Worm (Caenorhabditis elegans) whole organism, mixed stage, embryonic: ENCODE measurements around the gene srm-2.
"Not testable (repeated sequence)": the region's sequence is repeated elsewhere in the genome, so short reads cannot be mapped to it uniquely, and the experiment has no call there.

Source experiments
- blmp-1 ChIP-seq: fragments of 150-350 bp; optimal IDR thresholded peaks from 2 replicates; lab custom pipeline; 2014; ENCODE audit warnings: missing biosample characterization, missing genetic modification characterization
- ceh-39 ChIP-seq: fragments of 150-350 bp; optimal IDR thresholded peaks from 2 replicates; lab custom pipeline; 2014; ENCODE audit warnings: missing biosample characterization, missing genetic modification characterization
- ceh-83 ChIP-seq: fragments of 200-800 bp; sonication (Bioruptor generic); optimal IDR thresholded peaks from 2 replicates; lab custom pipeline; 2018; ENCODE audit warnings: mild to moderate bottlenecking, missing genetic modification characterization, missing compliant biosample characterization
- cnd-1 ChIP-seq: fragments of 200-800 bp; sonication (Bioruptor generic); optimal IDR thresholded peaks from 2 replicates; lab custom pipeline; 2018; ENCODE audit warnings: mild to moderate bottlenecking, missing genetic modification characterization, missing compliant biosample characterization
- drap-1 ChIP-seq: fragments of 200-800 bp; sonication (Bioruptor generic); optimal IDR thresholded peaks from 3 replicates; lab custom pipeline; 2018; ENCODE audit warnings: mild to moderate bottlenecking, missing genetic modification characterization, missing compliant biosample characterization
- elt-1 ChIP-seq: sonication (generic microtip); optimal IDR thresholded peaks from 2 replicates; lab custom pipeline; 2017; ENCODE audit warnings: missing genetic modification characterization, mild to moderate bottlenecking, missing compliant biosample characterization, antibody characterized with exemption, moderate library complexity, borderline replicate concordance; ENCODE audit not compliant: insufficient read depth
- elt-3 ChIP-seq: fragments of 150-350 bp; optimal IDR thresholded peaks from 2 replicates; lab custom pipeline; 2014; ENCODE audit warnings: missing biosample characterization, missing genetic modification characterization
- flh-1 ChIP-seq: fragments of 200-800 bp; sonication (Bioruptor generic); optimal IDR thresholded peaks from 2 replicates; lab custom pipeline; 2018; ENCODE audit warnings: mild to moderate bottlenecking, missing genetic modification characterization, moderate library complexity, missing compliant biosample characterization
- ham-2 ChIP-seq: fragments of 200-800 bp; sonication (Bioruptor generic); optimal IDR thresholded peaks from 2 replicates; lab custom pipeline; 2018; ENCODE audit warnings: mild to moderate bottlenecking, missing genetic modification characterization, missing compliant biosample characterization
- hlh-1 ChIP-seq: fragments of 150-350 bp; optimal IDR thresholded peaks from 2 replicates; lab custom pipeline; 2014; ENCODE audit warnings: missing biosample characterization, missing genetic modification reagents, missing genetic modification characterization
- lin-13 ChIP-seq: fragments of 150-350 bp; optimal IDR thresholded peaks from 2 replicates; lab custom pipeline; 2014; ENCODE audit warnings: missing biosample characterization, missing genetic modification characterization
- lin-32 ChIP-seq: fragments of 200-800 bp; sonication (Bioruptor generic); optimal IDR thresholded peaks from 2 replicates; lab custom pipeline; 2018; ENCODE audit warnings: mild to moderate bottlenecking, missing genetic modification characterization, missing compliant biosample characterization
- lsy-2 ChIP-seq: fragments of 150-350 bp; optimal IDR thresholded peaks from 2 replicates; lab custom pipeline; 2014; ENCODE audit warnings: missing biosample characterization, missing genetic modification characterization
- mab-5 ChIP-seq: fragments of 150-350 bp; optimal IDR thresholded peaks from 2 replicates; lab custom pipeline; 2014; ENCODE audit warnings: missing biosample characterization, missing genetic modification characterization
- mep-1 ChIP-seq: fragments of 150-350 bp; optimal IDR thresholded peaks from 2 replicates; lab custom pipeline; 2017; ENCODE audit warnings: missing biosample characterization, missing genetic modification reagents, missing genetic modification characterization, inconsistent platforms
- nhr-2 ChIP-seq: fragments of 150-350 bp; optimal IDR thresholded peaks from 2 replicates; lab custom pipeline; 2014; ENCODE audit warnings: missing biosample characterization, missing genetic modification characterization
- sem-2 ChIP-seq: fragments of 200-800 bp; sonication (Bioruptor generic); optimal IDR thresholded peaks from 2 replicates; lab custom pipeline; 2018; ENCODE audit warnings: mild to moderate bottlenecking, missing genetic modification characterization, missing compliant biosample characterization
- snpc-4 ChIP-seq: fragments of 150-350 bp; optimal IDR thresholded peaks from 2 replicates; lab custom pipeline; 2014; ENCODE audit warnings: missing biosample characterization, missing genetic modification characterization
- sptf-1 ChIP-seq: sonication (generic microtip); optimal IDR thresholded peaks from 2 replicates; lab custom pipeline; 2017; ENCODE audit warnings: mild to moderate bottlenecking, missing genetic modification characterization, moderate library complexity, missing compliant biosample characterization
- tbx-8 ChIP-seq: fragments of 200-800 bp; sonication (Bioruptor generic); optimal IDR thresholded peaks from 2 replicates; lab custom pipeline; 2018; ENCODE audit warnings: mild to moderate bottlenecking, missing genetic modification characterization, moderate library complexity, missing compliant biosample characterization
- unc-120 ChIP-seq: sonication (generic microtip); optimal IDR thresholded peaks from 2 replicates; lab custom pipeline; 2017; ENCODE audit warnings: missing genetic modification characterization, missing compliant biosample characterization; ENCODE audit not compliant: poor library complexity, severe bottlenecking
- unc-39 ChIP-seq: fragments of 150-350 bp; optimal IDR thresholded peaks from 2 replicates; lab custom pipeline; 2014; ENCODE audit warnings: missing biosample characterization, missing genetic modification characterization
- unc-62 ChIP-seq: fragments of 150-350 bp; optimal IDR thresholded peaks from 2 replicates; lab custom pipeline; 2014; ENCODE audit warnings: missing biosample characterization, missing genetic modification reagents, missing genetic modification characterization
- zip-8 ChIP-seq: fragments of 150-350 bp; optimal IDR thresholded peaks from 2 replicates; lab custom pipeline; 2014; ENCODE audit warnings: missing biosample characterization, missing genetic modification characterization
- ztf-11 ChIP-seq: fragments of 150-350 bp; optimal IDR thresholded peaks from 2 replicates; lab custom pipeline; 2014; ENCODE audit warnings: missing biosample characterization, missing genetic modification characterization

Gene srm-2

DNA sequence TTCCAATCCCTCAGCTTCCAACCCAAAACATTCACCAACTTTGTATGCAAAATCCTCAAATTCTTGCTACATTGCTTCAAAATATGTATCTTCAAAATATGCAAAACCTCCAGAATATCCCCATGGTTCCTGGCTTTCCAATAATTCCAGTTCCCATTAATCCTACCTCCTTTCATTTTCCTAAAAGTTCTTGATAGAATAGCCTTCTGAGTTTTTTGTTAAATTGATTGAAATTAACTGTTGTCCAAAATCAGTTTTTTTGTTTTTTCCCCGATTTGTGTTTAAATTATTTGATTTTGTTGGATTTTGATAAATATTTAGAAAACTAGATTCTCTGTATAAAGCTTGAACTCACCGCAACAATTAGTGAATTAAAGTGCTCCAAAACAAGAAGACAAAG, 3.3 kb upstream of the srm-2 start:
- TF ChIP-seq ceh-83 (GFP tag; lab: Kevin White, UChicago), result no peak
- no peak for TF ChIP-seq mep-1 (tag; lab: Kevin White, UChicago)
- TF ChIP-seq lin-32, result no peak
- TF ChIP-seq unc-39, result no peak

DNA sequence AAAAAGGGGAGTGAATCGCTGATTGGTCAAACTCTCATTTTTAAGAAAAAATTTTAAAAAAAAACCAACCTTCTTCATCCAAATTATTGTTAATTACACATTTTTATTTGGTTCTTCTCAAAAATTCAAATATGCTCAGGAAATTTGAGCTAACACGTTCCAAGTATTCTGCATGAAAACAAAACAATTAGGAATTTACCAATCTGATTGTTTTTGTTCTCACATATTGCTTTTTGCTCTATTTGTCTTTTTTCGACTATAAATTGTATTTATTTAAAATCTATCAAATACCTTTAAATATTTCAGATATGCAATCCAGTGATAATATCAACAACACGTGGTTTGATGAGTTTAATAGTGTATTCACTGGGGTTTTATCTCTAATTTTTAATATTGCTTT, 3.8 kb downstream of the srm-2 start, which contains the start of gene srm-1:
srm-1 (plus strand) TSS at position 301 of the 400 bp plus-strand sequence.
- TF ChIP-seq hlh-1 (tag; lab: Kevin White, UChicago) (no peak), cnd-1 (tag; lab: Kevin White, UChicago) (no peak), mab-5 (no peak), elt-3 (tag; lab: Kevin White, UChicago) (no peak), mep-1 (tag; lab: Kevin White, UChicago) (no peak), unc-62 (GFP tag; lab: Kevin White, UChicago) (no peak), drap-1 (GFP tag; lab: Kevin White, UChicago) (no peak)

DNA sequence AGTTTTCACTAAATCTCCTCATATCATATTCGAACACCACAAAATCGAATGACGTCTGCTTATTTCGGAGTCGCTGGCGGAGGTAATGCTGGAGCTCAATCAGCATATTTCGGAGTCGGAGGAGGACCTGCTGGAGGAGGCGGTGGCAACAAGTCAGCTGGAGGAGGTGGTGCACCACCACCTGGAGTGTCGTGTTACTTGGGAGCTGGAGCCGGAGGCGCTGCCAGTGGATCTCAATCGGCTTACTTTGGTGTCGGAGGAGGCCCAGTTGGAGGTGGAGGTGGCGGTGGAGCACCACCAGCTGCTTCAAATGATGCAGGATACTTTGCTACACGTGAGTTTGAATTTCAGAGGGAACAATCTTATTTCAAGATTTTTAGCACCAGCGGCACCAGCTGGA, 8.0 kb downstream of the srm-2 start, which contains the start of gene ssq-4:
ssq-4 (plus strand) TSS at position 19 of the 400 bp plus-strand sequence.
- not testable (repeated sequence) for TF ChIP-seq elt-1 (tag; lab: Kevin White, UChicago); hlh-1 (tag; lab: Kevin White, UChicago); tbx-8 (GFP tag; lab: Kevin White, UChicago)

DNA sequence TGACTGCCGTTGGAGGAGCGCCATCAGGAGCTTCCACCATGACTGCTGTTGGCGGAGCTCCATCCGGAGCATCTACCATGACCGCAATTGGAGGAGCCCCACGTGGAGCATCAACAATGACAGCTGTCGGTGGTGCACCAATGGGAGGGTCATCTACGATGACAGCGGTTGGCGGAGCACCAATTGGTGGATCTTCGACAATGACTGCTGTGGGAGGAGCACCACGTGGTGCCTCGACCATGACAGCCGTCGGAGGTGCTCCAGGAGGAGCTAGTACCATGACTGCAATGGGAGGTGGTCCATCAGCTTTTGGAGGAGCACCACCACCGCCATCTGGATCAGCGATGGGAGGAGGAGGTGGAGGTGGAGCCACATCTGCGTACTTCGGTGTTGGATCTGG, 8.6 kb downstream of the srm-2 start, which contains the start of gene T28H11.7:
T28H11.7 (minus strand) TSS at position 101 of the 400 bp plus-strand sequence.
- not testable (repeated sequence) for TF ChIP-seq hlh-1 (tag; lab: Kevin White, UChicago); nhr-2 (tag; lab: Kevin White, UChicago); snpc-4

DNA sequence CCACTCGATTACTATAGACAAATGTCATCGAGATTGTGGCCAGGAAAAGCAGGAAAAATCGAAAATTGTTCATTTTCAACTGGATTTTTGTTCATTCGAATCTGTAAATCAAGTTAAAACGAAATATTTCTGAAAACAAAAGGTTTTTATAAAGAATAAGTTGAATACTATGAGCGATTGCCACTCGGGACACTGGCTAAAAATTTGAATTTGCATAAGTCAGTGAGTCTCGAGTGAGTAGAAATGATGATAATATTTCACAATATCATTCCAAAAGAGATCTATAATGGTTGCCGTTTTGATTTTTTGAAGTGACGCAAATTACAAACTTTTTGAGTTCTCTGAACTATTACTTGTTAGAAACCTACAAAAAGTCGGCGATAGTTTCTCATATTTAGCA, 12.1 kb downstream of the srm-2 start, which contains the start of gene T28H11.8:
T28H11.8 (minus strand) TSS at position 101 of the 400 bp plus-strand sequence.
- TF ChIP-seq hlh-1 (tag; lab: Kevin White, UChicago), result no peak
- no peak for TF ChIP-seq drap-1 (GFP tag; lab: Kevin White, UChicago)
- TF ChIP-seq mab-5, result no peak
- TF ChIP-seq blmp-1 (tag; lab: Kevin White, UChicago), result no peak
- TF ChIP-seq unc-120, result no peak
- no peak for TF ChIP-seq tbx-8 (GFP tag; lab: Kevin White, UChicago)
- TF ChIP-seq unc-62 (GFP tag; lab: Kevin White, UChicago), result no peak
- no peak for TF ChIP-seq zip-8 (tag; lab: Kevin White, UChicago)
- TF ChIP-seq sptf-1, result no peak
- no peak for TF ChIP-seq unc-39

DNA sequence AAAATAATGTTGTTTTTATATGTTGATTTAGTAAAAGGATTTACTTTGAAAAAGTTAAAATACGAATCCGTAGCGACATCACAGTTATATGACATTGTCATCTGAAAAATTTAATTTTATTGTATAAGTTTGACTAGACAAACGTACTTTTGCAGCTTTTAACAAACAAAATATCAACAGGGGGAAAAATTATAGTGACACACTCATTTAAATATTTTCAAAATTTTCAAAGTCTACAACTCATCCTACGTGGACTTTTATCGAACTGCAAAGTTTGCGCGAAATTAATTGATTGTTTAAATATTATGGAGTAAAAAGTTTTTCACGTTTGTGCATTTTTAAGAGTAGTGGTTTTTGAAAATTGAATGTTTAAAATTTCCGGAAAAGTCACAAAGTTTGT, 17.2 kb downstream of the srm-2 start, which contains the start of gene C09B9.85:
C09B9.85 (minus strand) TSS at position 101 of the 400 bp plus-strand sequence.
- no peak for TF ChIP-seq blmp-1 (tag; lab: Kevin White, UChicago)
- TF ChIP-seq mab-5, result no peak
- no peak for TF ChIP-seq ztf-11
- TF ChIP-seq sem-2 (GFP tag; lab: Kevin White, UChicago), result no peak
- no peak for TF ChIP-seq lin-13 (tag; lab: Kevin White, UChicago)
- TF ChIP-seq unc-39, result no peak
- no peak for TF ChIP-seq ham-2 (GFP tag; lab: Kevin White, UChicago)
- no peak for TF ChIP-seq tbx-8 (GFP tag; lab: Kevin White, UChicago)
- no peak for TF ChIP-seq flh-1 (GFP tag; lab: Kevin White, UChicago)
- TF ChIP-seq elt-3 (tag; lab: Kevin White, UChicago), result no peak
- TF ChIP-seq hlh-1 (tag; lab: Kevin White, UChicago), result no peak
- TF ChIP-seq zip-8 (tag; lab: Kevin White, UChicago), result no peak
- TF ChIP-seq elt-1 (tag; lab: Kevin White, UChicago), result no peak
- no peak for TF ChIP-seq snpc-4
- TF ChIP-seq lsy-2 (tag; lab: Kevin White, UChicago), result no peak

DNA sequence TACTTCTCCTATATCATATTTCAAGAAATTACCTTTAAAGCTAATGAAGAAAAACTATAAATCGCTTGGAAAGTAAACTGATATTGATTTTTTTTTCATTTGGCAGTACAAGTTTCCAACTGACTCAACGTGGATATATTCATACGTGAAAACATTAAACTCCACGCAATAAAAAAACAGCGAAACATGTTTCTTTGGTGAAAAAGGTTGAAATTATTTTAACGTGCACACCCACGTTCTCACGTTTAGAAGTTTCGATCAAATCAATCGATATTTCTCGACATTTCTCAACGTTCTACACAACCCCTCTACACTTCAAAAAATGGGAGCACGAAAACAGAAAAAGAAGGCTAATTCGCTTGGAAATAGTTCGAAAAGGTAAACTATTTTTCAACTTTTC, 20.5 kb downstream of the srm-2 start, which contains the start of the genes best-6 and C09B9.2:
best-6 (minus strand) TSS at position 101 of the 400 bp plus-strand sequence.
C09B9.2 (plus strand) TSS at position 314 of the 400 bp plus-strand sequence.
- TF ChIP-seq mep-1 (tag; lab: Kevin White, UChicago), result no peak
- no peak for TF ChIP-seq flh-1 (GFP tag; lab: Kevin White, UChicago)
- no peak for TF ChIP-seq unc-120
- TF ChIP-seq cnd-1 (tag; lab: Kevin White, UChicago), result no peak
- no peak for TF ChIP-seq hlh-1 (tag; lab: Kevin White, UChicago)
- no peak for TF ChIP-seq lin-32
- TF ChIP-seq ceh-39 (tag; lab: Kevin White, UChicago), result no peak
- no peak for TF ChIP-seq ztf-11
- no peak for TF ChIP-seq mab-5
- no peak for TF ChIP-seq sptf-1
- TF ChIP-seq elt-3 (tag; lab: Kevin White, UChicago), result no peak
